Fruit fly (Drosophila melanogaster) whole organism, prepupa: ENCODE results near the gene Ced-12.

ENCODE experiments used
- Blimp-1 ChIP-seq: fragments of 200-800 bp; sonication (Bioruptor generic); optimal IDR thresholded peaks from 3 replicates; lab custom pipeline; 2017; ENCODE audit warnings: missing biosample characterization, missing genetic modification characterization, mild to moderate bottlenecking, moderate library complexity, missing genetic modification reagents
- CG10669 ChIP-seq: fragments of 200-800 bp; sonication (Bioruptor generic); optimal IDR thresholded peaks from 3 replicates; lab custom pipeline; 2018; ENCODE audit warnings: missing biosample characterization, mild to moderate bottlenecking, missing genetic modification characterization, moderate library complexity
- CG15336 ChIP-seq: fragments of 200-800 bp; sonication (Bioruptor generic); IDR thresholded peaks from 2 replicates; pipeline ENCODE4 v1.3.6; 2022; ENCODE audit warnings: missing biosample characterization, missing genetic modification characterization
- CG6808 ChIP-seq: fragments of 200-800 bp; sonication (Bioruptor generic); optimal IDR thresholded peaks from 3 replicates; lab custom pipeline; 2017; ENCODE audit warnings: missing biosample characterization, missing genetic modification characterization, mild to moderate bottlenecking, moderate library complexity, missing genetic modification reagents
- Hr39 ChIP-seq: fragments of 200-800 bp; sonication (Bioruptor generic); optimal IDR thresholded peaks from 2 replicates; lab custom pipeline; 2016; ENCODE audit warnings: missing biosample characterization, missing genetic modification characterization
- OdsH ChIP-seq: fragments of 200-800 bp; sonication (Bioruptor generic); optimal IDR thresholded peaks from 3 replicates; lab custom pipeline; 2016; ENCODE audit warnings: missing biosample characterization, missing genetic modification characterization
- Sox102F ChIP-seq: fragments of 200-800 bp; sonication (Bioruptor generic); optimal IDR thresholded peaks from 2 replicates; lab custom pipeline; 2016; ENCODE audit warnings: missing biosample characterization, mild to moderate bottlenecking, missing genetic modification characterization
- Sox14 ChIP-seq: fragments of 200-800 bp; sonication (Bioruptor generic); optimal IDR thresholded peaks from 3 replicates; lab custom pipeline; 2016; ENCODE audit warnings: missing biosample characterization, missing genetic modification characterization
- fd59A ChIP-seq: fragments of 200-800 bp; sonication (Bioruptor generic); optimal IDR thresholded peaks from 2 replicates; lab custom pipeline; 2017; ENCODE audit warnings: missing biosample characterization, mild to moderate bottlenecking, missing genetic modification characterization, missing genetic modification reagents
- fd85E ChIP-seq: fragments of 200-800 bp; sonication (Bioruptor generic); optimal IDR thresholded peaks from 3 replicates; lab custom pipeline; 2016; ENCODE audit warnings: missing biosample characterization, missing genetic modification characterization
- net ChIP-seq: fragments of 200-800 bp; sonication (Bioruptor generic); optimal IDR thresholded peaks from 3 replicates; lab custom pipeline; 2016; ENCODE audit warnings: missing biosample characterization, missing genetic modification characterization
- ss ChIP-seq, 2 experiments: fragments of 200-800 bp; sonication (Bioruptor generic); optimal IDR thresholded peaks; 2 replicates in 1 of 2; 3 replicates in 1 of 2; lab custom pipeline; 2017 to 2018; ENCODE audit warnings: mild to moderate bottlenecking in 2 of 2, missing biosample characterization in 2 of 2, missing genetic modification characterization in 2 of 2, moderate library complexity in 1 of 2
- svp ChIP-seq: fragments of 200-800 bp; sonication (Bioruptor generic); peaks from one replicate; lab custom pipeline; 2016; ENCODE audit warnings: missing biosample characterization, missing genetic modification characterization

DNA sequence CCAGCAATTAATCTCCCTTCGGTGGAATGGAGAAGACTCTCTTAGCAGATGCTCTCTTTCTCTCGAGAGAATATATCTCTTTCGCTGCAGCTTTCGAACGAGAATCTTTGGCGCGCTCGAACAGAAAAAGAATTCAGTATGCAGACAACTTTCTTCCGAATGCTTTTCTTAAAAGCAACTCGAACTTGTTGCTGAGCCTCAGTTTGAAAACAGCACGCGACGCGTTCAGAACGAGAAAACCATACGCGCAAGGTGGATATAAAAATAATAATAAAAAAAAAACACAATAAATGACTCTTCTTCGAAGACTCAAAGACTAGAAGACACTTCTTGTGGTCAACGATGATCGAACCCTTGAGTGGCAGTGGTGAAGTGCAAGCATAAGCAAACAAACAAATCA is 16.5 kb downstream of the Ced-12 start, which contains the start of gene CG17211:
- TF ChIP-seq CG15336 (GFP tag; lab: Robert Waterston, UW) (no peak), fd85E (no peak), net (GFP tag; lab: Kevin White, UChicago) (no peak), Sox14 (GFP tag; lab: Kevin White, UChicago) (no peak), fd59A (GFP tag; lab: Kevin White, UChicago) (no peak), ss (GFP tag; optimal IDR thresholded peaks at IDR 0.05; lab: Kevin White, UChicago) (no peak), CG6808 (GFP tag; lab: Kevin White, UChicago) (no peak), Blimp-1 (GFP tag; lab: Kevin White, UChicago) (no peak), CG10669 (no peak), svp (GFP tag; lab: Kevin White, UChicago) (no peak), OdsH (no peak), Hr39 (GFP tag; lab: Kevin White, UChicago) (no peak), Sox102F (no peak)
